Worm (Caenorhabditis elegans) whole organism, midembryonic: ENCODE measurements around the gene R02D3.8.

Experiments
- T22C8.4 ChIP-seq: fragments of 200-800 bp; sonication (Bioruptor generic); IDR thresholded peaks from 2 replicates; pipeline ENCODE4 v1.3.6; 2022; ENCODE audit warnings: missing genetic modification characterization, missing compliant biosample characterization
- cog-1 ChIP-seq: sonication (generic microtip); optimal IDR thresholded peaks from 2 replicates; lab custom pipeline; 2016; ENCODE audit warnings: missing genetic modification characterization, missing compliant biosample characterization
- flt-1 ChIP-seq: fragments of 200-800 bp; sonication (Bioruptor generic); IDR thresholded peaks from 2 replicates; pipeline ENCODE4 v1.3.6; 2022; ENCODE audit warnings: missing genetic modification characterization, missing compliant biosample characterization
- klf-2 ChIP-seq: fragments of 200-800 bp; sonication (Bioruptor generic); conservative IDR thresholded peaks from 2 replicates; pipeline ENCODE4 v1.3.6; 2022; ENCODE audit warnings: missing genetic modification reagents, missing genetic modification characterization, missing compliant biosample characterization
- med-1 ChIP-seq: sonication (generic microtip); optimal IDR thresholded peaks from 2 replicates; lab custom pipeline; 2017; ENCODE audit warnings: missing genetic modification characterization, mild to moderate bottlenecking, missing compliant biosample characterization, antibody characterized with exemption, missing genetic modification reagents; ENCODE audit not compliant: insufficient read depth
- ref-1 ChIP-seq: fragments of 200-800 bp; sonication (Bioruptor generic); conservative IDR thresholded peaks from 2 replicates; pipeline ENCODE4 v1.3.6; 2022; ENCODE audit warnings: missing genetic modification reagents, missing genetic modification characterization, missing compliant biosample characterization
- tab-1 ChIP-seq: fragments of 200-800 bp; sonication (Bioruptor generic); IDR thresholded peaks from 2 replicates; pipeline ENCODE4 v1.3.6; 2022; ENCODE audit warnings: missing genetic modification characterization, missing compliant biosample characterization
- ztf-23 ChIP-seq: fragments of 200-800 bp; sonication (Bioruptor generic); IDR thresholded peaks from 2 replicates; pipeline ENCODE4 v1.3.6; 2022; ENCODE audit warnings: missing genetic modification reagents, missing genetic modification characterization, missing compliant biosample characterization
- ztf-29 ChIP-seq: fragments of 200-800 bp; sonication (Bioruptor generic); IDR thresholded peaks from 2 replicates; pipeline ENCODE4 v1.3.6; 2022; ENCODE audit warnings: missing genetic modification reagents, missing genetic modification characterization, missing compliant biosample characterization

ce11 chrIV:231673-232072 is 25.3 kb downstream of the R02D3.8 start, which contains the start of gene gtf-2H1:
- TF ChIP-seq ztf-23 (GFP tag; lab: Robert Waterston, UW) = no peak
- no peak for TF ChIP-seq cog-1 (tag; lab: Kevin White, UChicago)
- TF ChIP-seq flt-1 (GFP tag; lab: Robert Waterston, UW) = no peak
- no peak for TF ChIP-seq klf-2
- TF ChIP-seq ref-1 (GFP tag; lab: Robert Waterston, UW) = no peak
- TF ChIP-seq T22C8.4 (GFP tag; lab: Robert Waterston, UW) = no peak
- no peak for TF ChIP-seq med-1
- no peak for TF ChIP-seq tab-1 (GFP tag; lab: Robert Waterston, UW)
- TF ChIP-seq ztf-29 = no peak
